Worm (Caenorhabditis elegans) whole organism, midembryonic: ENCODE measurements around the gene str-129.

ENCODE experiments used
- flt-1 ChIP-seq: fragments of 200-800 bp; sonication (Bioruptor generic); IDR thresholded peaks from 2 replicates; pipeline ENCODE4 v1.3.6; 2022; ENCODE audit warnings: missing genetic modification characterization, missing compliant biosample characterization
- klf-2 ChIP-seq: fragments of 200-800 bp; sonication (Bioruptor generic); conservative IDR thresholded peaks from 2 replicates; pipeline ENCODE4 v1.3.6; 2022; ENCODE audit warnings: missing genetic modification reagents, missing genetic modification characterization, missing compliant biosample characterization
- med-1 ChIP-seq: sonication (generic microtip); optimal IDR thresholded peaks from 2 replicates; lab custom pipeline; 2017; ENCODE audit warnings: missing genetic modification characterization, mild to moderate bottlenecking, missing compliant biosample characterization, antibody characterized with exemption, missing genetic modification reagents; ENCODE audit not compliant: insufficient read depth
- ref-1 ChIP-seq: fragments of 200-800 bp; sonication (Bioruptor generic); conservative IDR thresholded peaks from 2 replicates; pipeline ENCODE4 v1.3.6; 2022; ENCODE audit warnings: missing genetic modification reagents, missing genetic modification characterization, missing compliant biosample characterization
- tab-1 ChIP-seq: fragments of 200-800 bp; sonication (Bioruptor generic); IDR thresholded peaks from 2 replicates; pipeline ENCODE4 v1.3.6; 2022; ENCODE audit warnings: missing genetic modification characterization, missing compliant biosample characterization
- ztf-23 ChIP-seq: fragments of 200-800 bp; sonication (Bioruptor generic); IDR thresholded peaks from 2 replicates; pipeline ENCODE4 v1.3.6; 2022; ENCODE audit warnings: missing genetic modification reagents, missing genetic modification characterization, missing compliant biosample characterization
- ztf-29 ChIP-seq: fragments of 200-800 bp; sonication (Bioruptor generic); IDR thresholded peaks from 2 replicates; pipeline ENCODE4 v1.3.6; 2022; ENCODE audit warnings: missing genetic modification reagents, missing genetic modification characterization, missing compliant biosample characterization

DNA sequence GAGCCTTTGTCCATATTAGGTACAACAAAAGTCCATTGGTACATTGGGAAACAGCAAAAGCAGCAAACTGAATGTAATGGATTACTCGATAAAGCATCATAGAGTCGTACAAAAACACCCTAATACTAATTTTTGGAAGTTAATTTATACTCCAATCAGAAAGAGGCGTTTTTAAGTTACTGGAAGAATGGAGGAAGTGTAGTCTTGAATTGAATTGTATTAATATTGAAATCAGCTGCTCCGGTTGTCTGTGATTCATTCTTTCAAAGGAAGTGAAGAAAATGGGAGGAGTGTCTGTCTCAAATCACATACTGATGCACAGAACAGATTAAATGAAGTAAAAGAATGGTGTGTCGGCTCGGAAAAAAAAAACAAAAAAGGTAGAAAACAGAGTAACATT lies 10.7 kb downstream of the str-129 start, which contains the start of gene str-131:
- no peak for TF ChIP-seq med-1
- no peak for TF ChIP-seq ztf-29
- no peak for TF ChIP-seq ztf-23
- no peak for TF ChIP-seq tab-1
- no peak for TF ChIP-seq flt-1 (GFP tag; lab: Robert Waterston, UW)
- no peak for TF ChIP-seq ref-1
- no peak for TF ChIP-seq klf-2 (GFP tag; lab: Robert Waterston, UW)
